Worm (Caenorhabditis elegans): ENCODE results near the gene F25B4.8.

- TF ChIP-seq nfya-1 (tag; optimal IDR thresholded peaks at IDR 0.05; ENCODE audit: insufficient read depth) (no peak), egl-27 (tag; optimal IDR thresholded peaks at IDR 0.05) (no peak), unc-62 (GFP tag; optimal IDR thresholded peaks at IDR 0.05) (no peak), ceh-16 (tag; optimal IDR thresholded peaks at IDR 0.05) (no peak), snpc-4 (tag; optimal IDR thresholded peaks at IDR 0.05) (no peak), nhr-77 (tag; optimal IDR thresholded peaks at IDR 0.05) (no peak)
These were observed 4.7 kb upstream of the F25B4.8 start for ce11 chrV:5696177-5696576.
